Worm (Caenorhabditis elegans): Measurements from ENCODE around the gene K07E3.9.

DNA sequence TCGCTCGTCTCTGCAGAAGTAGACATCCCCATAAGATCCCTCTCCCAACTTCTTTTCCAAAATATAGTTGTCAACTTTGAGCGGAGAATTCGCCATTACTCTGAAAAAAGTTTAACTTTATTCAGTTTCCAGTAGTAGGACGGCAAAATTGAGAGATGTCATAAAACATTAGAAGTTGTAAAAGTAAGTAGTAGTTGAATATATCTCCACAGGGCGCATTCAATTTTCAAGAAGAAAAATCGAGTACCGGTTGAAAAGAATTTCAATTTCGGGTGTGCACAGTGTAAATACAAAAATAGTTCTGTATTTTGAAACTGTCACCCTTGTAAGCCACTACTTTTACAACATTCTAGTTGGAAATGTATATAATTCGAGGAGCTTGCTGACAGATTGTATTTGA lies 42.6 kb downstream of the K07E3.9 start, which contains the start of gene F22F1.2:
- TF ChIP-seq him-1 (tag; optimal IDR thresholded peaks at IDR 0.05) (no peak), madf-8 (GFP tag; conservative IDR thresholded peaks at IDR 0.05) (no peak), dox-1 (GFP tag; IDR thresholded peaks at IDR 0.05) (no peak), F37B4.10 (GFP tag; IDR thresholded peaks at IDR 0.05) (no peak), cebp-1 (GFP tag; IDR thresholded peaks at IDR 0.05) (no peak), cebp-1 (tag; optimal IDR thresholded peaks at IDR 0.05) (no peak), snpc-1.1 (tag; optimal IDR thresholded peaks at IDR 0.05; ENCODE audit: insufficient read depth) (no peak), nfya-2 (GFP tag; IDR thresholded peaks at IDR 0.05) (no peak), T07F8.4 (tag; optimal IDR thresholded peaks at IDR 0.05) (no peak)

All from whole organism, young adult.